Worm (Caenorhabditis elegans) whole organism, young adult: ENCODE measurements around the gene F40F9.10.

ENCODE experiments used
- B0019.2 ChIP-seq: fragments of 200-800 bp; sonication (Bioruptor generic); conservative IDR thresholded peaks from 2 replicates; pipeline ENCODE4 v1.3.6; 2022; ENCODE audit warnings: missing genetic modification reagents, missing genetic modification characterization, missing compliant biosample characterization
- C06A6.2 ChIP-seq: fragments of 200-800 bp; sonication (Bioruptor generic); conservative IDR thresholded peaks from 2 replicates; pipeline ENCODE4 v1.3.6; 2022; ENCODE audit warnings: missing genetic modification characterization, missing compliant biosample characterization
- D2030.7 ChIP-seq: fragments of 200-800 bp; sonication (Bioruptor generic); IDR thresholded peaks from 2 replicates; pipeline ENCODE4 v1.3.6; 2022; ENCODE audit warnings: missing genetic modification reagents, missing genetic modification characterization, missing compliant biosample characterization
- F23B12.7 ChIP-seq: sonication (generic microtip); optimal IDR thresholded peaks from 2 replicates; lab custom pipeline; 2017; ENCODE audit warnings: missing genetic modification characterization, mild to moderate bottlenecking, missing compliant biosample characterization, antibody characterized with exemption, moderate library complexity; ENCODE audit not compliant: insufficient read depth
- F57A8.1 ChIP-seq: fragments of 200-800 bp; sonication (Bioruptor generic); optimal IDR thresholded peaks from 2 replicates; lab custom pipeline; 2018; ENCODE audit warnings: mild to moderate bottlenecking, missing genetic modification characterization, moderate library complexity, missing compliant biosample characterization
- F57C9.4 ChIP-seq: sonication (generic microtip); optimal IDR thresholded peaks from 2 replicates; lab custom pipeline; 2017; ENCODE audit warnings: mild to moderate bottlenecking, missing genetic modification characterization, missing compliant biosample characterization
- K12H6.12 ChIP-seq: fragments of 200-800 bp; sonication (Bioruptor generic); optimal IDR thresholded peaks from 2 replicates; lab custom pipeline; 2018; ENCODE audit warnings: mild to moderate bottlenecking, missing genetic modification characterization, missing compliant biosample characterization
- T07F8.4 ChIP-seq: sonication (generic microtip); optimal IDR thresholded peaks from 2 replicates; lab custom pipeline; 2016; ENCODE audit warnings: mild to moderate bottlenecking, missing genetic modification characterization, moderate library complexity, missing compliant biosample characterization
- Y53G8AR.9 ChIP-seq: fragments of 200-800 bp; sonication (Bioruptor generic); conservative IDR thresholded peaks from 2 replicates; pipeline ENCODE4 v1.3.6; 2022; ENCODE audit warnings: missing genetic modification reagents, missing genetic modification characterization, missing compliant biosample characterization
- Y56A3A.18 ChIP-seq: fragments of 200-800 bp; sonication (Bioruptor generic); IDR thresholded peaks from 2 replicates; pipeline ENCODE4 v1.3.6; 2022; ENCODE audit warnings: missing genetic modification reagents, missing genetic modification characterization, missing compliant biosample characterization
- ZK185.1 ChIP-seq: sonication (generic microtip); optimal IDR thresholded peaks from 2 replicates; lab custom pipeline; 2016; ENCODE audit warnings: mild to moderate bottlenecking, missing genetic modification characterization, missing compliant biosample characterization; ENCODE audit not compliant: poor library complexity, severe bottlenecking
- akir-1 ChIP-seq: fragments of 200-800 bp; sonication (Bioruptor generic); optimal IDR thresholded peaks from 2 replicates; lab custom pipeline; 2018; ENCODE audit warnings: mild to moderate bottlenecking, missing genetic modification characterization, moderate library complexity, missing compliant biosample characterization
- aptf-2 ChIP-seq: fragments of 200-800 bp; sonication (Bioruptor generic); conservative IDR thresholded peaks from 2 replicates; pipeline ENCODE4 v1.3.6; 2022; ENCODE audit warnings: missing genetic modification reagents, missing genetic modification characterization, missing compliant biosample characterization
- aptf-3 ChIP-seq: fragments of 200-800 bp; sonication (Bioruptor generic); IDR thresholded peaks from 2 replicates; pipeline ENCODE4 v1.3.6; 2022; ENCODE audit warnings: missing genetic modification characterization, missing compliant biosample characterization
- attf-5 ChIP-seq: fragments of 200-800 bp; sonication (Bioruptor generic); optimal IDR thresholded peaks from 2 replicates; lab custom pipeline; 2018; ENCODE audit warnings: mild to moderate bottlenecking, missing genetic modification characterization, missing compliant biosample characterization
- cebp-2 ChIP-seq: fragments of 200-800 bp; sonication (Bioruptor generic); IDR thresholded peaks from 2 replicates; pipeline ENCODE4 v1.3.6; 2022; ENCODE audit warnings: missing genetic modification characterization, missing compliant biosample characterization
- ceh-27 ChIP-seq: fragments of 200-800 bp; sonication (Bioruptor generic); optimal IDR thresholded peaks from 2 replicates; lab custom pipeline; 2018; ENCODE audit warnings: mild to moderate bottlenecking, missing genetic modification characterization, moderate library complexity, missing compliant biosample characterization
- ceh-79 ChIP-seq: sonication (generic microtip); optimal IDR thresholded peaks from 2 replicates; lab custom pipeline; 2017; ENCODE audit warnings: mild to moderate bottlenecking, missing genetic modification characterization, missing compliant biosample characterization
- die-1 ChIP-seq: sonication (generic microtip); optimal IDR thresholded peaks from 2 replicates; lab custom pipeline; 2016; ENCODE audit warnings: missing genotype, mild to moderate bottlenecking, missing genetic modification characterization, missing compliant biosample characterization
- efl-1 ChIP-seq: fragments of 150-350 bp; optimal IDR thresholded peaks from 2 replicates; lab custom pipeline; 2014; ENCODE audit warnings: missing biosample characterization, missing genetic modification reagents, missing genetic modification characterization
- egrh-3 ChIP-seq: fragments of 200-800 bp; sonication (Bioruptor generic); IDR thresholded peaks from 2 replicates; pipeline ENCODE4 v1.3.6; 2022; ENCODE audit warnings: missing genetic modification reagents, missing genetic modification characterization, missing compliant biosample characterization
- ekl-4 ChIP-seq: fragments of 200-800 bp; sonication (Bioruptor generic); IDR thresholded peaks from 2 replicates; pipeline ENCODE4 v1.3.6; 2022; ENCODE audit warnings: missing genetic modification reagents, missing genetic modification characterization, missing compliant biosample characterization
- gei-17 ChIP-seq: fragments of 200-800 bp; sonication (Bioruptor generic); optimal IDR thresholded peaks from 2 replicates; lab custom pipeline; 2018; ENCODE audit warnings: mild to moderate bottlenecking, missing genetic modification characterization, missing compliant biosample characterization
- him-1 ChIP-seq: sonication (generic microtip); optimal IDR thresholded peaks from 2 replicates; lab custom pipeline; 2016; ENCODE audit warnings: missing genotype, missing genetic modification reagents, missing genetic modification characterization, missing compliant biosample characterization
- hlh-12 ChIP-seq: sonication (generic microtip); optimal IDR thresholded peaks from 2 replicates; lab custom pipeline; 2016; ENCODE audit warnings: missing genetic modification characterization, missing compliant biosample characterization
- lag-1 ChIP-seq: fragments of 200-800 bp; sonication (Bioruptor generic); IDR thresholded peaks from 2 replicates; pipeline ENCODE4 v1.3.6; 2022; ENCODE audit warnings: missing genetic modification reagents, missing genetic modification characterization, missing compliant biosample characterization
- lin-26 ChIP-seq: fragments of 200-800 bp; sonication (Bioruptor generic); IDR thresholded peaks from 2 replicates; pipeline ENCODE4 v1.3.6; 2022; ENCODE audit warnings: missing genetic modification reagents, missing genetic modification characterization, missing compliant biosample characterization
- lin-35 ChIP-seq, 3 experiments: fragments of 150-350 bp in 2 of 3; sonication (generic microtip) in 1 of 3; optimal IDR thresholded peaks; 2 replicates each; lab custom pipeline; 2014 to 2018; ENCODE audit warnings: missing biosample characterization in 3 of 3, missing genetic modification characterization in 3 of 3, missing genetic modification reagents in 3 of 3
- lin-40 ChIP-seq: sonication (generic microtip); optimal IDR thresholded peaks from 2 replicates; lab custom pipeline; 2016; ENCODE audit warnings: missing genetic modification characterization, mild to moderate bottlenecking, missing compliant biosample characterization, missing genotype, missing genetic modification reagents
- lin-54 ChIP-seq: fragments of 200-800 bp; sonication (Bioruptor generic); optimal IDR thresholded peaks from 2 replicates; lab custom pipeline; 2018; ENCODE audit warnings: mild to moderate bottlenecking, missing genetic modification characterization, missing compliant biosample characterization
- madf-10 ChIP-seq: sonication (generic microtip); optimal IDR thresholded peaks from 2 replicates; lab custom pipeline; 2016; ENCODE audit warnings: mild to moderate bottlenecking, missing genetic modification characterization, missing compliant biosample characterization
- mcd-1 ChIP-seq: fragments of 200-800 bp; sonication (Bioruptor generic); IDR thresholded peaks from 2 replicates; pipeline ENCODE4 v1.3.6; 2022; ENCODE audit warnings: missing genetic modification reagents, missing genetic modification characterization, missing compliant biosample characterization
- mel-28 ChIP-seq: sonication (generic microtip); optimal IDR thresholded peaks from 2 replicates; lab custom pipeline; 2016; ENCODE audit warnings: borderline replicate concordance, mild to moderate bottlenecking, missing genetic modification characterization, missing compliant biosample characterization
- nfya-2 ChIP-seq: fragments of 200-800 bp; sonication (Bioruptor generic); IDR thresholded peaks from 2 replicates; pipeline ENCODE4 v1.3.6; 2022; ENCODE audit warnings: missing genetic modification reagents, missing genetic modification characterization, missing compliant biosample characterization
- nhr-80 ChIP-seq: sonication (generic microtip); optimal IDR thresholded peaks from 2 replicates; lab custom pipeline; 2016; ENCODE audit warnings: missing genetic modification characterization, missing compliant biosample characterization
- repo-1 ChIP-seq: sonication (generic microtip); optimal IDR thresholded peaks from 2 replicates; lab custom pipeline; 2017; ENCODE audit warnings: mild to moderate bottlenecking, missing genetic modification characterization, missing compliant biosample characterization
- sdz-38 ChIP-seq: sonication (generic microtip); optimal IDR thresholded peaks from 2 replicates; lab custom pipeline; 2016; ENCODE audit warnings: missing genotype, missing genetic modification characterization, missing compliant biosample characterization
- snpc-3.4 ChIP-seq: sonication (generic microtip); optimal IDR thresholded peaks from 2 replicates; lab custom pipeline; 2017; ENCODE audit warnings: missing genetic modification characterization, mild to moderate bottlenecking, missing compliant biosample characterization, antibody characterized with exemption, moderate library complexity, missing genotype, missing genetic modification reagents
- unc-130 ChIP-seq: sonication (generic microtip); optimal IDR thresholded peaks from 2 replicates; lab custom pipeline; 2016; ENCODE audit warnings: missing genetic modification reagents, missing genetic modification characterization, missing compliant biosample characterization
- zfh-2 ChIP-seq: fragments of 200-800 bp; sonication (Bioruptor generic); conservative IDR thresholded peaks from 2 replicates; pipeline ENCODE4 v1.3.6; 2022; ENCODE audit warnings: missing genetic modification reagents, missing genetic modification characterization, missing compliant biosample characterization
- ztf-6 ChIP-seq: fragments of 200-800 bp; sonication (Bioruptor generic); IDR thresholded peaks from 2 replicates; pipeline ENCODE4 v1.3.6; 2022; ENCODE audit warnings: missing genetic modification reagents, missing genetic modification characterization, missing compliant biosample characterization

F40F9.10 gene

ce11 chrV:9677977-9678376 lies 35.5 kb downstream of the F40F9.10 start, which contains the start of gene cthd-1:
Gene cthd-1, plus strand, starts transcription at chrV:9678277.
- TF ChIP-seq ceh-79 (tag; lab: Kevin White, UChicago) (no peak), nhr-80 (tag; lab: Kevin White, UChicago) (peak; percentile 6)

- TF ChIP-seq mcd-1 (GFP tag; lab: Robert Waterston, UW): no peak
- TF ChIP-seq hlh-12 (tag; lab: Kevin White, UChicago): no peak
- no peak for TF ChIP-seq snpc-3.4 (tag; lab: Kevin White, UChicago)
- TF ChIP-seq C06A6.2: no peak
These were observed 40.1 kb downstream of the F40F9.10 start, which contains the start of gene sulp-8 for ce11 chrV:9673199-9673843. Gene sulp-8, minus strand, starts transcription at chrV:9673667.

ce11 chrV:9672495-9672894 lies 40.9 kb downstream of the F40F9.10 start:
- TF ChIP-seq die-1 (tag; lab: Kevin White, UChicago) (no peak), nhr-80 (tag; lab: Kevin White, UChicago) (peak; percentile 3)

ce11 chrV:9666394-9666793 lies 47.0 kb downstream of the F40F9.10 start, which contains the start of gene ZK287.1:
Gene ZK287.1, plus strand, starts transcription at chrV:9666694.
- TF ChIP-seq madf-10 (tag; lab: Kevin White, UChicago) (no peak), attf-5 (no peak), aptf-3 (no peak), ceh-27 (GFP tag; lab: Kevin White, UChicago) (no peak), D2030.7 (GFP tag; lab: Robert Waterston, UW) (no peak), aptf-2 (GFP tag; lab: Robert Waterston, UW) (no peak), nfya-2 (no peak), ztf-6 (GFP tag; lab: Robert Waterston, UW) (no peak), lin-35 (GFP tag; optimal IDR thresholded peaks at IDR 0.05; lab: Kevin White, UChicago) (no peak), mel-28 (tag; lab: Kevin White, UChicago) (no peak), zfh-2 (GFP tag; lab: Robert Waterston, UW) (no peak)
- TF ChIP-seq, all 124 proteins: peak for 0

- no peak for TF ChIP-seq unc-130 (GFP tag; lab: Kevin White, UChicago)
- no peak for TF ChIP-seq die-1 (tag; lab: Kevin White, UChicago)
- peak; percentile 5 for TF ChIP-seq K12H6.12
- TF ChIP-seq repo-1 (tag; lab: Kevin White, UChicago): no peak
- no peak for TF ChIP-seq sdz-38 (tag; lab: Kevin White, UChicago)
- no peak for TF ChIP-seq F23B12.7
- no peak for TF ChIP-seq lag-1 (GFP tag; lab: Robert Waterston, UW)
- TF ChIP-seq lin-26 (GFP tag; lab: Robert Waterston, UW): no peak
- TF ChIP-seq snpc-3.4 (tag; lab: Kevin White, UChicago): no peak
- no peak for TF ChIP-seq him-1
- no peak for TF ChIP-seq akir-1 (GFP tag; lab: Kevin White, UChicago)
- TF ChIP-seq Y53G8AR.9 (GFP tag; lab: Robert Waterston, UW): no peak
- no peak for TF ChIP-seq efl-1 (GFP tag; lab: Kevin White, UChicago)
- TF ChIP-seq B0019.2 (GFP tag; lab: Robert Waterston, UW): no peak
- TF ChIP-seq ekl-4 (GFP tag; lab: Robert Waterston, UW): no peak
- no peak for TF ChIP-seq F57A8.1 (GFP tag; lab: Kevin White, UChicago)
- TF ChIP-seq gei-17: no peak
- no peak for TF ChIP-seq lin-54 (GFP tag; lab: Kevin White, UChicago)
- TF ChIP-seq C06A6.2: no peak
- TF ChIP-seq Y56A3A.18 (GFP tag; lab: Robert Waterston, UW): 0 out of 2 replicates have a peak, but pooled peaks have one; percentile 28
- no peak for TF ChIP-seq egrh-3
- no peak for TF ChIP-seq F57C9.4 (tag; lab: Kevin White, UChicago)
- TF ChIP-seq lin-40 (tag; lab: Kevin White, UChicago): no peak
- TF ChIP-seq ZK185.1: peak; percentile 21
- TF ChIP-seq cebp-2: no peak
- TF ChIP-seq T07F8.4 (tag; lab: Kevin White, UChicago): no peak
- TF ChIP-seq nhr-80 (tag; lab: Kevin White, UChicago): no peak
These were observed 48.8 kb downstream of the F40F9.10 start for ce11 chrV:9664620-9665019.
